Fruit fly (Drosophila melanogaster) whole organism, embryonic: ENCODE measurements around the gene CG34049.

Experiments used
- CG10431 ChIP-seq: fragments of 200-800 bp; sonication (Bioruptor generic); optimal IDR thresholded peaks from 3 replicates; lab custom pipeline; 2018; ENCODE audit warnings: missing biosample characterization, mild to moderate bottlenecking, missing genetic modification characterization
- CG11456 ChIP-seq: fragments of 200-800 bp; sonication (Bioruptor generic); IDR thresholded peaks from 3 replicates; pipeline ENCODE4 v1.3.6; 2022; ENCODE audit warnings: missing biosample characterization, missing genetic modification characterization
- CG13123 ChIP-seq: fragments of 200-800 bp; sonication (Bioruptor generic); optimal IDR thresholded peaks from 2 replicates; lab custom pipeline; 2016; ENCODE audit warnings: missing biosample characterization, missing genetic modification characterization
- CG17328 ChIP-seq: fragments of 200-800 bp; sonication (Bioruptor generic); IDR thresholded peaks from 2 replicates; pipeline ENCODE4 v1.3.6; 2022; ENCODE audit warnings: missing biosample characterization, missing genetic modification characterization
- CG18011 ChIP-seq: fragments of 200-800 bp; sonication (Bioruptor generic); optimal IDR thresholded peaks from 2 replicates; lab custom pipeline; 2017; ENCODE audit warnings: missing biosample characterization, missing genetic modification characterization, mild to moderate bottlenecking, moderate library complexity, missing genotype
- CG2116 ChIP-seq: fragments of 200-800 bp; sonication (Bioruptor generic); optimal IDR thresholded peaks from 3 replicates; lab custom pipeline; 2018; ENCODE audit warnings: missing biosample characterization, mild to moderate bottlenecking, missing genetic modification characterization
- CG2129 ChIP-seq: fragments of 200-800 bp; sonication (Bioruptor generic); IDR thresholded peaks from 2 replicates; pipeline ENCODE4 v1.3.6; 2022; ENCODE audit warnings: missing biosample characterization, missing genetic modification characterization; ENCODE audit not compliant: partially characterized antibody
- CG2889 ChIP-seq: fragments of 200-800 bp; sonication (Bioruptor generic); IDR thresholded peaks from 3 replicates; pipeline ENCODE4 v1.3.6; 2022; ENCODE audit warnings: missing biosample characterization, missing genetic modification characterization
- CG3065 ChIP-seq: fragments of 200-800 bp; sonication (Bioruptor generic); optimal IDR thresholded peaks from 2 replicates; lab custom pipeline; 2016; ENCODE audit warnings: missing biosample characterization, missing genetic modification characterization
- CG31388 ChIP-seq: fragments of 200-800 bp; sonication (Bioruptor generic); optimal IDR thresholded peaks from 2 replicates; lab custom pipeline; 2016; ENCODE audit warnings: missing biosample characterization, missing genetic modification characterization
- CG3281 ChIP-seq: fragments of 200-800 bp; sonication (Bioruptor generic); optimal IDR thresholded peaks from 3 replicates; lab custom pipeline; 2017; ENCODE audit warnings: missing biosample characterization, mild to moderate bottlenecking, missing genetic modification characterization
- CG33213 ChIP-seq: fragments of 200-800 bp; sonication (Bioruptor generic); optimal IDR thresholded peaks from 3 replicates; lab custom pipeline; 2016; ENCODE audit warnings: missing biosample characterization, missing genetic modification characterization
- CG34376 ChIP-seq: fragments of 200-800 bp; sonication (Bioruptor generic); optimal IDR thresholded peaks from 2 replicates; lab custom pipeline; 2018; ENCODE audit warnings: missing biosample characterization, mild to moderate bottlenecking, missing genetic modification characterization
- CG3847 ChIP-seq: fragments of 200-800 bp; sonication (Bioruptor generic); IDR thresholded peaks from 2 replicates; pipeline ENCODE4 v1.3.6; 2022; ENCODE audit warnings: missing biosample characterization, missing genetic modification characterization
- CG5953 ChIP-seq: fragments of 200-800 bp; sonication (Bioruptor generic); IDR thresholded peaks from 2 replicates; pipeline ENCODE4 v1.3.6; 2022; ENCODE audit warnings: missing biosample characterization, missing genetic modification characterization
- CG6689 ChIP-seq: fragments of 200-800 bp; sonication (Bioruptor generic); IDR thresholded peaks from 2 replicates; pipeline ENCODE4 v1.3.6; 2022; ENCODE audit warnings: missing biosample characterization, missing genetic modification characterization
- CG6765 ChIP-seq: fragments of 200-800 bp; sonication (Bioruptor generic); optimal IDR thresholded peaks from 3 replicates; lab custom pipeline; 2017; ENCODE audit warnings: missing biosample characterization, mild to moderate bottlenecking, missing genetic modification characterization
- CG7556 ChIP-seq: fragments of 200-800 bp; sonication (Bioruptor generic); optimal IDR thresholded peaks from 2 replicates; lab custom pipeline; 2017; ENCODE audit warnings: missing biosample characterization, mild to moderate bottlenecking, missing genetic modification characterization
- CG7786 ChIP-seq: fragments of 200-800 bp; sonication (Bioruptor generic); optimal IDR thresholded peaks from 2 replicates; lab custom pipeline; 2016; ENCODE audit warnings: missing biosample characterization, missing genetic modification characterization
- D19A ChIP-seq: fragments of 200-800 bp; optimal IDR thresholded peaks from 3 replicates; lab custom pipeline; 2019; ENCODE audit warnings: missing biosample characterization, mild to moderate bottlenecking, missing genetic modification characterization, moderate library complexity
- Deaf1 ChIP-seq: fragments of 200-800 bp; optimal IDR thresholded peaks from 3 replicates; lab custom pipeline; 2019; ENCODE audit warnings: missing biosample characterization, mild to moderate bottlenecking, missing genetic modification characterization, moderate library complexity
- Dek ChIP-seq: fragments of 200-800 bp; sonication (Bioruptor generic); optimal IDR thresholded peaks from 3 replicates; lab custom pipeline; 2019; ENCODE audit warnings: missing biosample characterization, mild to moderate bottlenecking, missing genetic modification characterization, moderate library complexity
- Dip2 ChIP-seq: fragments of 200-800 bp; sonication (Bioruptor generic); IDR thresholded peaks from 2 replicates; pipeline ENCODE4 v1.3.6; 2022; ENCODE audit warnings: missing biosample characterization, missing genetic modification characterization
- Ets97D ChIP-seq: fragments of 200-800 bp; sonication (Bioruptor generic); optimal IDR thresholded peaks from 3 replicates; lab custom pipeline; 2016; ENCODE audit warnings: missing biosample characterization, missing genetic modification characterization
- Hey ChIP-seq: fragments of 200-800 bp; sonication (Bioruptor generic); optimal IDR thresholded peaks from 3 replicates; lab custom pipeline; 2018; ENCODE audit warnings: missing biosample characterization, mild to moderate bottlenecking, missing genetic modification characterization
- Hr3 ChIP-seq: fragments of 200-800 bp; sonication (Bioruptor generic); optimal IDR thresholded peaks from 3 replicates; lab custom pipeline; 2016; ENCODE audit warnings: missing biosample characterization, missing genetic modification characterization
- Med ChIP-seq: fragments of 200-800 bp; sonication (Bioruptor generic); peaks from one replicate; lab custom pipeline; 2016; ENCODE audit warnings: missing biosample characterization, missing genetic modification characterization, mild to moderate bottlenecking, inconsistent platforms, moderate library complexity
- Oli ChIP-seq: fragments of 200-800 bp; sonication (Bioruptor generic); optimal IDR thresholded peaks from 2 replicates; lab custom pipeline; 2018; ENCODE audit warnings: missing biosample characterization, mild to moderate bottlenecking, missing genetic modification characterization, moderate library complexity
- Rfx ChIP-seq: fragments of 200-800 bp; sonication (Bioruptor generic); IDR thresholded peaks from 2 replicates; pipeline ENCODE4 v1.3.6; 2022; ENCODE audit warnings: missing biosample characterization, missing genetic modification characterization
- Six4 ChIP-seq: fragments of 200-800 bp; sonication (Bioruptor generic); optimal IDR thresholded peaks from 2 replicates; lab custom pipeline; 2016; ENCODE audit warnings: missing biosample characterization, missing genetic modification characterization
- Sry-β ChIP-seq: fragments of 200-800 bp; sonication (Bioruptor generic); optimal IDR thresholded peaks from 2 replicates; lab custom pipeline; 2018; ENCODE audit warnings: missing biosample characterization, mild to moderate bottlenecking, missing genetic modification characterization, moderate library complexity
- Ssrp ChIP-seq: fragments of 200-800 bp; sonication (Bioruptor generic); optimal IDR thresholded peaks from 2 replicates; lab custom pipeline; 2018; ENCODE audit warnings: missing biosample characterization, mild to moderate bottlenecking, missing genetic modification characterization, moderate library complexity
- Trl ChIP-seq, 3 experiments: fragments of >200 bp in 2 of 3; fragments of 200-800 bp in 1 of 3; sonication (Bioruptor generic) in 1 of 3; optimal IDR thresholded peaks; 2 replicates in 1 of 3; 3 replicates in 2 of 3; lab custom pipeline; 2016 to 2017; ENCODE audit warnings: missing biosample characterization in 1 of 3, missing genetic modification characterization in 1 of 3
- chm ChIP-seq: fragments of 200-800 bp; sonication (Bioruptor generic); IDR thresholded peaks from 2 replicates; pipeline ENCODE4 v1.3.6; 2022; ENCODE audit warnings: missing biosample characterization, missing genetic modification characterization
- dysf ChIP-seq: fragments of 200-800 bp; sonication (Bioruptor generic); IDR thresholded peaks from 3 replicates; pipeline ENCODE4 v1.3.6; 2022; ENCODE audit warnings: missing biosample characterization, missing genetic modification characterization
- esg ChIP-seq: fragments of 200-800 bp; sonication (Bioruptor generic); conservative IDR thresholded peaks from 2 replicates; pipeline ENCODE4 v1.3.6; 2022; ENCODE audit warnings: missing biosample characterization, missing genetic modification characterization
- fru ChIP-seq: fragments of >200 bp; optimal IDR thresholded peaks from 2 replicates; lab custom pipeline; 2017
- fu2 ChIP-seq: fragments of 200-800 bp; sonication (Bioruptor generic); optimal IDR thresholded peaks from 2 replicates; lab custom pipeline; 2016; ENCODE audit warnings: missing biosample characterization, missing genetic modification characterization
- grn ChIP-seq: fragments of 200-800 bp; sonication (Bioruptor generic); optimal IDR thresholded peaks from 3 replicates; lab custom pipeline; 2017; ENCODE audit warnings: missing biosample characterization, missing genetic modification characterization
- her ChIP-seq: fragments of 200-800 bp; sonication (Bioruptor generic); optimal IDR thresholded peaks from 2 replicates; lab custom pipeline; 2016; ENCODE audit warnings: missing biosample characterization, missing genetic modification characterization
- klu ChIP-seq: fragments of 200-800 bp; sonication (Bioruptor generic); IDR thresholded peaks from 2 replicates; pipeline ENCODE4 v1.3.6; 2022; ENCODE audit warnings: missing biosample characterization, missing genetic modification characterization
- lab ChIP-seq: fragments of 200-800 bp; sonication (Bioruptor generic); optimal IDR thresholded peaks from 3 replicates; lab custom pipeline; 2017; ENCODE audit warnings: missing biosample characterization, missing genetic modification characterization, mild to moderate bottlenecking, moderate library complexity, missing genetic modification reagents
- nerfin-1 ChIP-seq: fragments of 200-800 bp; sonication (Bioruptor generic); optimal IDR thresholded peaks from 3 replicates; lab custom pipeline; 2019; ENCODE audit warnings: missing biosample characterization, mild to moderate bottlenecking, missing genetic modification characterization, moderate library complexity
- pan ChIP-seq, 4 experiments: fragments of >200 bp in 3 of 4; fragments of 200-800 bp in 1 of 4; sonication (Bioruptor generic) in 1 of 4; optimal IDR thresholded peaks in 3 of 4; IDR thresholded peaks in 1 of 4; 2 replicates each; pipeline versions ENCODE4 v1.3.6 to Lab custom; 2017 to 2022; ENCODE audit warnings: missing biosample characterization in 2 of 4, missing genetic modification characterization in 2 of 4, mixed read lengths in 1 of 4
- seq ChIP-seq: fragments of 200-800 bp; sonication (Bioruptor generic); IDR thresholded peaks from 2 replicates; pipeline ENCODE4 v1.3.6; 2022; ENCODE audit warnings: missing biosample characterization, missing genetic modification characterization
- so ChIP-seq: fragments of 200-800 bp; sonication (Bioruptor generic); IDR thresholded peaks from 3 replicates; pipeline ENCODE4 v1.3.6; 2022; ENCODE audit warnings: missing biosample characterization, missing genetic modification characterization
- tgo ChIP-seq: fragments of 200-800 bp; sonication (Bioruptor generic); IDR thresholded peaks from 3 replicates; pipeline ENCODE4 v1.3.6; 2022; ENCODE audit warnings: missing biosample characterization, missing genetic modification characterization
- toy ChIP-seq: fragments of 200-800 bp; sonication (Bioruptor generic); IDR thresholded peaks from 2 replicates; pipeline ENCODE4 v1.3.6; 2022; ENCODE audit warnings: missing biosample characterization, missing genetic modification characterization
- usp ChIP-seq: fragments of >200 bp; optimal IDR thresholded peaks from 2 replicates; lab custom pipeline; 2017; ENCODE audit warnings: missing biosample characterization, missing genetic modification characterization
- wor ChIP-seq: fragments of 200-800 bp; sonication (Bioruptor generic); IDR thresholded peaks from 2 replicates; pipeline ENCODE4 v1.3.6; 2022; ENCODE audit warnings: missing biosample characterization, missing genetic modification characterization
- zfh1 ChIP-seq: fragments of 200-800 bp; sonication (Bioruptor generic); IDR thresholded peaks from 3 replicates; pipeline ENCODE4 v1.3.6; 2022; ENCODE audit warnings: missing biosample characterization, missing genetic modification characterization

CG34049 gene

DNA sequence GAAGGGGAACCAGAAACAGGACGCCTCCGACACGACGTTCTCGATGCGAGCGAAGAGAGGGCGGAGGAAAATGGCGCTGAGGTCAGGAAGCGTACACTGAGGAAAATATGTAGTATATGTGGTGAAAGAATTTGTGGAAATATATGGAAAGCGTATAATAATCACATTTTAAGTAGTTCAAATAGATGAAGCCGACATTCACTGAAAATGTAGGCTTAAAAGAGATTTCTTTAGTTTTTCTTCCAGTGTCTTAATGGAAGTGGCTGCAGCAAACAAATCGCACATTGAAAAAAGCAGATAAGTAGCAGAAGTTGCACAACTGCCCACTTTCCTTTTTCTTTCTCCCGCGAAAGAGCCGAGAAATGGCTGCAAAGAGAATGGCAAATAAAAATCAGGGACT, 15.5 kb downstream of the CG34049 start (continued):
- TF ChIP-seq tgo (GFP tag; lab: Robert Waterston, UW) (no peak), Sry-β (GFP tag; lab: Kevin White, UChicago) (no peak), pan (optimal IDR thresholded peaks at IDR 0.05; lab: Kevin White, UChicago) (no peak), pan (GFP tag; optimal IDR thresholded peaks at IDR 0.05 in 1 of 2, IDR thresholded peaks at IDR 0.05 in 1 of 2) (peak in 1 of 2 experiments; percentile 36), toy (GFP tag; lab: Robert Waterston, UW) (no peak), Ssrp (tag; lab: Kevin White, UChicago) (no peak), CG18011 (GFP tag; lab: Kevin White, UChicago) (no peak), her (GFP tag; lab: Kevin White, UChicago) (no peak), lab (no peak), CG7786 (GFP tag; lab: Kevin White, UChicago) (no peak), grn (GFP tag; lab: Kevin White, UChicago) (no peak), CG2889 (GFP tag; lab: Robert Waterston, UW) (no peak), Ets97D (GFP tag; lab: Kevin White, UChicago) (no peak), usp (GFP tag; lab: Kevin White, UChicago) (no peak), fru (lab: Kevin White, UChicago) (no peak), CG6689 (GFP tag; lab: Robert Waterston, UW) (0 out of 2 replicates have a peak, but pooled peaks have one; percentile 27), chm (GFP tag; lab: Robert Waterston, UW) (no peak), dysf (GFP tag; lab: Robert Waterston, UW) (0 out of 3 replicates have a peak, but pooled peaks have one; percentile 31), CG31388 (no peak), Dip2 (GFP tag; lab: Robert Waterston, UW) (no peak), Dek (tag; lab: Kevin White, UChicago) (no peak), CG2116 (GFP tag; lab: Kevin White, UChicago) (no peak), CG17328 (0 out of 2 replicates have a peak, but pooled peaks have one; percentile 39), CG33213 (GFP tag; lab: Kevin White, UChicago) (no peak), Six4 (GFP tag; lab: Kevin White, UChicago) (no peak), CG3847 (GFP tag; lab: Robert Waterston, UW) (no peak), esg (GFP tag; lab: Robert Waterston, UW) (no peak), CG5953 (no peak), nerfin-1 (tag; lab: Kevin White, UChicago) (no peak)

DNA sequence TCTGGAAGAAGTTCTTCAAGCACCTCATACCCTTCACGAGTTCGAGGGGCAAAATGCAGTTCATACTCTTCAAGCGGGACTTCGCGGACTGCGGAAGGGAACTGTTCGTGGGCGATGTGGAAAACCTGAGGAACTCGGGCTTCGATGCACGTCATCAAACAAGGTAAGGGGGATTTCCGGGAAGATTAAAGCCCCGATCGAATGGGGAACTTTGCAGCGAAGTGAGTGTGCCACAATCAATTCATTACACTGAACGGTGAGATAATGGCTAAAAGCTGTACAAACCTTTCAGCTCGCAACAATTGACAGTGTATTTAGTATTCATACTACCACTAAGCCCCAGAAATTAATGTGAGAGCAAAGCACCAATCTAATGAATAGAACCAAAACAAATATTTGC, 22.3 kb downstream of the CG34049 start:
- TF ChIP-seq CG31388 (no peak), CG3065 (GFP tag; lab: Kevin White, UChicago) (no peak), fu2 (no peak), CG2129 (GFP tag; lab: Robert Waterston, UW) (no peak), klu (no peak), CG10431 (GFP tag; lab: Kevin White, UChicago) (no peak), Oli (no peak), seq (GFP tag; lab: Robert Waterston, UW) (no peak)

DNA sequence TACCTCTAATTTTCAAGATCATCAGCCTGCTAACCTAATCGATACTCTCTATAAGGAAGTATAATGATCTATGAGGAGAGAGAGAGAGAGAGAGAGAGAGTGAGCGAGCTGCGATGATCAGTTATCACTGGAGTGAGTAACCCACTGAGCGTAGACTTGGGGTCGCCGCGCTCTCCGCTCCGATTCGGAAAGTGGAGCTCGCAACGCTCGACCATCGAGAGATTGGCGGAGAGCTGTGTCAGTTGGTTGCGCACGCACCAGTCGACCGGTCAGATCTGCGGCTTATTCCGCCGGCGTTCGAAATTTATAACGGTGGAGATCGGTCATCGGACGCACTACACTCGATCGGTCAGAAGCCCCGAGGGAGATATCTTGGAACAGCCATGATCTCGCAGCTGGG, 23.0 kb downstream of the CG34049 start, which contains the start of gene CG4267:
Gene CG4267, plus strand, starts transcription at position 240 of the 400 bp plus-strand sequence.
- no peak for TF ChIP-seq CG3281 (GFP tag; lab: Kevin White, UChicago)
- TF ChIP-seq zfh1 (GFP tag; lab: Robert Waterston, UW) = 0 out of 3 replicates have a peak, but pooled peaks have one; percentile 43
- TF ChIP-seq Trl (optimal IDR thresholded peaks at IDR 0.05; lab: Kevin White, UChicago) = peak; percentile 90 to 93
- TF ChIP-seq Trl (GFP tag; optimal IDR thresholded peaks at IDR 0.05; lab: Kevin White, UChicago) = no peak
- peak; percentile 19; the same call in 1 of the 3 replicates for TF ChIP-seq so (GFP tag; lab: Robert Waterston, UW)
- TF ChIP-seq Med (GFP tag; lab: Kevin White, UChicago) = peak; percentile 80
- TF ChIP-seq CG11456 = 0 out of 3 replicates have a peak, but pooled peaks have one; percentile 35
- no peak for TF ChIP-seq CG13123 (GFP tag; lab: Kevin White, UChicago)
- no peak for TF ChIP-seq CG34376 (GFP tag; lab: Kevin White, UChicago)
- TF ChIP-seq D19A = no peak
- peak; percentile 60 for TF ChIP-seq Deaf1
- TF ChIP-seq wor (GFP tag; lab: Robert Waterston, UW) = no peak
- TF ChIP-seq CG6765 (GFP tag; lab: Kevin White, UChicago) = no peak
- no peak for TF ChIP-seq Hr3 (GFP tag; lab: Kevin White, UChicago)
- TF ChIP-seq CG7556 = no peak
- no peak for TF ChIP-seq Hey (tag; lab: Kevin White, UChicago)
- peak; percentile 32; the same call in 1 of the 2 replicates for TF ChIP-seq Rfx
